Worm (Caenorhabditis elegans): ENCODE data around the gene Y43B11AL.1.

Y43B11AL.1 gene

DNA sequence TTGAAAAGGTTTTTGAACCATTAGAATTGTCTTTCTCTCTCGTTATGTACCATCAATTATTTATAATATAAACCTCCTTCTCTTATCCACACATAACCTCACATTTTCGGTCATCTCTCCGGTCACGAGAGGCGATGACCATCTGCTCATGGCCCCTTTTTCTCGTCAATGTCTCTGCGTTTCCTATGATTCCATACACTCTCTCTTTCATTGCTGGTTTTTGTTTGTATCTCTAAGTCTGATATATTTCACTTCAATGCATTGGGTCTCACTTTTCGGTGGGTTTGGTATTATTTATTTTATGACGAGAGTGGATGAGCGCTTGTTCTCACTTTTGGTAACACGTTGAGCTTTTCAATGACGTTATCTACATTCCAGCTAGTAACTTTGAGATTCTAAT, 42.1 kb upstream of the Y43B11AL.1 start (continued):
- no peak for TF ChIP-seq ceh-90 (tag; optimal IDR thresholded peaks at IDR 0.05)
- TF ChIP-seq nhr-47 (tag; optimal IDR thresholded peaks at IDR 0.05), result peak; percentile 65
- TF ChIP-seq C16A3.4 (tag; optimal IDR thresholded peaks at IDR 0.05), result peak; percentile 30
- TF ChIP-seq hlh-4 (tag; optimal IDR thresholded peaks at IDR 0.05), result no peak
- TF ChIP-seq nhr-77 (tag; optimal IDR thresholded peaks at IDR 0.05), result peak; percentile 29
- peak; percentile 16 for TF ChIP-seq aha-1 (tag; optimal IDR thresholded peaks at IDR 0.05)
- peak; percentile 85 for TF ChIP-seq nhr-85 (tag)
- peak; percentile 43 to 55 (median 48) for TF ChIP-seq dpl-1 (GFP tag; optimal IDR thresholded peaks at IDR 0.05)
- no peak for TF ChIP-seq nhr-76 (tag; optimal IDR thresholded peaks at IDR 0.05)
- TF ChIP-seq ceh-63 (GFP tag; optimal IDR thresholded peaks at IDR 0.05), result no peak
- TF ChIP-seq skn-1 (tag; optimal IDR thresholded peaks at IDR 0.05), result peak; percentile 61
- peak; percentile 67 for TF ChIP-seq fos-1 (tag; optimal IDR thresholded peaks at IDR 0.05)
- no peak for TF ChIP-seq nhr-237 (tag; optimal IDR thresholded peaks at IDR 0.05)
- TF ChIP-seq pag-3 (tag; optimal IDR thresholded peaks at IDR 0.05; ENCODE audit: borderline replicate concordance, insufficient read depth), result no peak
- TF ChIP-seq lin-14 (GFP tag; optimal IDR thresholded peaks at IDR 0.05), result peak; percentile 96
- peak; percentile 74 for TF ChIP-seq nhr-19 (GFP tag; conservative IDR thresholded peaks at IDR 0.05)
- no peak for TF ChIP-seq zip-4 (GFP tag; optimal IDR thresholded peaks at IDR 0.05)
- no peak for TF ChIP-seq pqm-1 (tag; optimal IDR thresholded peaks at IDR 0.05)
- no peak for TF ChIP-seq C04F5.9 (tag; optimal IDR thresholded peaks at IDR 0.05)
- TF ChIP-seq lin-35 (GFP tag; optimal IDR thresholded peaks at IDR 0.05), result peak; percentile 57 to 75
- TF ChIP-seq mdl-1 (tag; optimal IDR thresholded peaks at IDR 0.05), result peak in 1 of 2 experiments; percentile 83
- TF ChIP-seq unc-62 (GFP tag; optimal IDR thresholded peaks at IDR 0.05), result no peak
- TF ChIP-seq dsc-1 (tag; optimal IDR thresholded peaks at IDR 0.05), result peak; percentile 50
- peak; percentile 26 for TF ChIP-seq elt-2 (tag; optimal IDR thresholded peaks at IDR 0.05)
- no peak for TF ChIP-seq mef-2 (tag; optimal IDR thresholded peaks at IDR 0.05)
- TF ChIP-seq hlh-17 (GFP tag; optimal IDR thresholded peaks at IDR 0.05; ENCODE audit: borderline replicate concordance), result no peak
- TF ChIP-seq elt-3 (tag; optimal IDR thresholded peaks at IDR 0.05), result peak in 2 of 6 experiments; percentile 39 to 51
- TF ChIP-seq lir-3 (tag; optimal IDR thresholded peaks at IDR 0.05; ENCODE audit: poor library complexity), result peak; percentile 67
- peak; percentile 3; the same call in 1 of the 2 replicates for TF ChIP-seq isw-1 (GFP tag; IDR thresholded peaks at IDR 0.05)
- no peak for TF ChIP-seq pax-3 (tag; optimal IDR thresholded peaks at IDR 0.05)
- TF ChIP-seq egl-13 (tag; optimal IDR thresholded peaks at IDR 0.05), result peak; percentile 39
- TF ChIP-seq lin-15B (tag; optimal IDR thresholded peaks at IDR 0.05), result peak; percentile 12
- TF ChIP-seq C34B4.2 (tag; optimal IDR thresholded peaks at IDR 0.05), result no peak

DNA sequence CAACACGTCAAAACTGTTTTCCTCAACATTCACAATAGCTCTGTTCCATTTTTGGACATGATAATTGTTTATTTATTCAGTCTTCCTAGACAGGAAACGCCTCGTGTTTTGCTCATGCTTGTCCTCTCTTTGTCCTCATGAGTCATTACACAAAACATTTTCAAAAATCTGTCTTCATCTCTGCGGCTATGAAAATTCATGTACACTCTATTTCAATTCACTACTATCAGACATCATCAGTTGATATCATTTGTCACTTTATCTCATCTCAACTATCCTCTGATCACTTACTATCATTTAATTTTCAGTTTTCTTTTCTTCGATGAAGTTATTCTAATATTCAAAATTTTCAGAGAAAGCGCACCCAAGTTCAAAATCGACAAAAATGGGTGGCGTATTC, 41.3 kb upstream of the Y43B11AL.1 start, which contains the start of gene adah-1:
adah-1 (plus strand) TSS at position 354 of the 400 bp plus-strand sequence.
- TF ChIP-seq rnt-1 (tag; optimal IDR thresholded peaks at IDR 0.05) (peak; percentile 31), fos-1 (tag; optimal IDR thresholded peaks at IDR 0.05) (no peak), unc-98 (GFP tag; IDR thresholded peaks at IDR 0.05) (no peak), F16B12.6 (tag; optimal IDR thresholded peaks at IDR 0.05) (no peak), unc-130 (tag; optimal IDR thresholded peaks at IDR 0.05) (no peak), dpl-1 (GFP tag; optimal IDR thresholded peaks at IDR 0.05) (no peak), snpc-4 (tag; optimal IDR thresholded peaks at IDR 0.05) (no peak), ceh-88 (GFP tag; IDR thresholded peaks at IDR 0.05) (no peak), aly-2 (tag; optimal IDR thresholded peaks at IDR 0.05) (no peak), alr-1 (tag; optimal IDR thresholded peaks at IDR 0.05; ENCODE audit: borderline replicate concordance) (no peak), nhr-20 (tag; optimal IDR thresholded peaks at IDR 0.05) (peak; percentile 34), efl-1 (optimal IDR thresholded peaks at IDR 0.05) (peak in 1 of 2 experiments; percentile 11), efl-1 (GFP tag; optimal IDR thresholded peaks at IDR 0.05 in 1 of 2) (peak in 1 of 2 experiments; percentile 65), nhr-71 (tag; optimal IDR thresholded peaks at IDR 0.05) (peak; percentile 68), nhr-19 (GFP tag; conservative IDR thresholded peaks at IDR 0.05) (peak; percentile 22; the same call in 1 of the 2 replicates), lin-13 (GFP tag; optimal IDR thresholded peaks at IDR 0.05) (no peak), snu-23 (GFP tag; optimal IDR thresholded peaks at IDR 0.05) (peak; percentile 45), nhr-85 (tag) (no peak), lin-14 (GFP tag; optimal IDR thresholded peaks at IDR 0.05) (peak; percentile 59), unc-30 (tag; optimal IDR thresholded peaks at IDR 0.05) (no peak), elt-3 (tag; optimal IDR thresholded peaks at IDR 0.05) (peak in 1 of 6 experiments; percentile 56), xbp-1 (tag; optimal IDR thresholded peaks at IDR 0.05) (no peak), ceh-82 (tag; optimal IDR thresholded peaks at IDR 0.05) (no peak), fkh-10 (GFP tag; optimal IDR thresholded peaks at IDR 0.05) (no peak), lsy-2 (tag; optimal IDR thresholded peaks at IDR 0.05) (peak; percentile 22 to 26), mep-1 (tag; optimal IDR thresholded peaks at IDR 0.05) (peak; percentile 27)

All from whole organism, L1 larva.